Worm (Caenorhabditis elegans) whole organism, L3 larva: ENCODE data around the gene ctsa-3.2.

Experiments used
- ama-1 ChIP-seq: fragments of 150-350 bp; optimal IDR thresholded peaks from 2 replicates; lab custom pipeline; 2018
- egl-27 ChIP-seq: sonication (generic microtip); optimal IDR thresholded peaks from 4 replicates; lab custom pipeline; 2017; ENCODE audit warnings: missing biosample characterization, missing genetic modification reagents, missing genetic modification characterization
- fkh-2 ChIP-seq: fragments of 150-350 bp; optimal IDR thresholded peaks from 2 replicates; lab custom pipeline; 2014; ENCODE audit warnings: missing biosample characterization, missing genetic modification reagents, missing genetic modification characterization
- jun-1 ChIP-seq: fragments of 150-350 bp; optimal IDR thresholded peaks from 2 replicates; lab custom pipeline; 2014; ENCODE audit warnings: missing biosample characterization, missing genetic modification reagents, missing genetic modification characterization
- lin-39 ChIP-seq: fragments of 150-350 bp; optimal IDR thresholded peaks from 2 replicates; lab custom pipeline; 2018; ENCODE audit warnings: missing biosample characterization, missing genetic modification reagents, missing genetic modification characterization
- mdl-1 ChIP-seq: fragments of 150-350 bp; optimal IDR thresholded peaks from 2 replicates; lab custom pipeline; 2014; ENCODE audit warnings: missing biosample characterization, missing genetic modification characterization
- nhr-237 ChIP-seq: fragments of 150-350 bp; optimal IDR thresholded peaks from 2 replicates; lab custom pipeline; 2014; ENCODE audit warnings: missing biosample characterization, missing genetic modification characterization
- nhr-28 ChIP-seq: fragments of 150-350 bp; optimal IDR thresholded peaks from 2 replicates; lab custom pipeline; 2014; ENCODE audit warnings: missing biosample characterization, missing genetic modification characterization
- nhr-67 ChIP-seq: fragments of 150-350 bp; optimal IDR thresholded peaks from 2 replicates; lab custom pipeline; 2014; ENCODE audit warnings: missing biosample characterization, missing genetic modification characterization
- skn-1 ChIP-seq: fragments of 150-350 bp; optimal IDR thresholded peaks from 2 replicates; lab custom pipeline; 2014; ENCODE audit warnings: missing biosample characterization, missing genetic modification characterization
- ztf-11 ChIP-seq: fragments of 150-350 bp; optimal IDR thresholded peaks from 2 replicates; lab custom pipeline; 2014; ENCODE audit warnings: missing biosample characterization, missing genetic modification characterization

DNA sequence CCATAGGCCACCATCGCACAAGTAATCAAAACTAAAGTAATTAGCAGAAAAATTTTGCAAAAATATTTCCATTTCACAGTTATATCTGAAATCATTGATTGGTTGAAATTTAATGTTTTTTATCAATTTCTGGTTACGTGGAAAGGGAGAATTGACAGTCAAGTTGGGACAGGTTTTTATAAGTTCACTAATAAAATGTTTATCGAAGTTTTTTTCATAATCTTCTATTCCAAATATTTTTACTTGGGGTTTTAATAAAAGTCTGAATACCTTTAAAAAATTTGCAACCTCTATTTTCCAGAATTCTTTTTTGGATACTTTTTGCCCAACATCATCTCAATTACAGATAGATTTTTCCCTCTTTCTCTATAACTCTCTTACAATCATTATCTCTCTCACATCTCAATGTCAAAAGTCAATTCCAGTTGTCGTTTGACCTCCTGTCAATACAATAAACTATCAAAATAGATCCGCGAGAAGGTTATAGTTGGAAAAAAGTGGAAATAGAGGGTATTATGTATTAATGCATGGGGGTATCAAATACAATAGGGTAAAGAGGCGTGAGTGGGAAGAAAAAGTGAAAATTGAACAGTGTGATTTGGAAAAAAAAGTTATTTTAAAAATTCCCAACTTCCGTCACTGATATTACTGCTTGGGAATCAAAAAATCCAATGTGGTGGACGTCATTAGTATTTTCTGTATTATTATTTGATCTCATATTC lies at the start of gene ctsa-3.2, which contains the start of gene chil-2:
- TF ChIP-seq mdl-1 (tag; lab: Kevin White, UChicago): no peak
- TF ChIP-seq ama-1 (lab: Kevin White, UChicago): no peak
- TF ChIP-seq egl-27 (tag; lab: Kevin White, UChicago): no peak
- no peak for TF ChIP-seq skn-1 (tag; lab: Kevin White, UChicago)
- TF ChIP-seq lin-39: no peak
- no peak for TF ChIP-seq fkh-2
- TF ChIP-seq jun-1 (tag; lab: Kevin White, UChicago): no peak
- no peak for TF ChIP-seq ztf-11
- TF ChIP-seq nhr-237 (tag; lab: Kevin White, UChicago): no peak
- no peak for TF ChIP-seq nhr-67
- TF ChIP-seq nhr-28 (tag; lab: Kevin White, UChicago): no peak
